Worm (Caenorhabditis elegans) whole organism, early embryonic: ENCODE data around the gene col-91.

Experiments
- B0310.2 ChIP-seq: sonication (generic microtip); optimal IDR thresholded peaks from 2 replicates; lab custom pipeline; 2016; ENCODE audit warnings: mild to moderate bottlenecking, missing genetic modification characterization, missing compliant biosample characterization
- F13C5.2 ChIP-seq: sonication (generic microtip); optimal IDR thresholded peaks from 2 replicates; lab custom pipeline; 2017; ENCODE audit warnings: mild to moderate bottlenecking, missing genetic modification characterization, inconsistent platforms, missing compliant biosample characterization
- aly-1 ChIP-seq: sonication (generic microtip); optimal IDR thresholded peaks from 2 replicates; lab custom pipeline; 2016; ENCODE audit warnings: missing genetic modification characterization, missing compliant biosample characterization
- ama-1 ChIP-seq: fragments of 150-350 bp; optimal IDR thresholded peaks from 2 replicates; lab custom pipeline; 2014
- ceh-13 ChIP-seq: fragments of 200-800 bp; sonication (Bioruptor generic); optimal IDR thresholded peaks from 2 replicates; lab custom pipeline; 2018; ENCODE audit warnings: mild to moderate bottlenecking, missing genetic modification characterization, missing compliant biosample characterization
- ceh-36 ChIP-seq: sonication (generic microtip); optimal IDR thresholded peaks from 2 replicates; lab custom pipeline; 2016; ENCODE audit warnings: missing genetic modification characterization, inconsistent platforms, missing compliant biosample characterization
- ets-7 ChIP-seq: sonication (generic microtip); optimal IDR thresholded peaks from 2 replicates; lab custom pipeline; 2016; ENCODE audit warnings: missing genotype, missing genetic modification characterization, missing compliant biosample characterization
- flt-1 ChIP-seq: fragments of 200-800 bp; sonication (Bioruptor generic); IDR thresholded peaks from 2 replicates; pipeline ENCODE4 v1.3.6; 2022; ENCODE audit warnings: missing genetic modification characterization, missing compliant biosample characterization
- hmbx-1 ChIP-seq: sonication (generic microtip); optimal IDR thresholded peaks from 2 replicates; lab custom pipeline; 2016; ENCODE audit warnings: mild to moderate bottlenecking, missing genetic modification characterization, missing compliant biosample characterization
- hmg-4 ChIP-seq: fragments of 200-800 bp; sonication (Bioruptor generic); optimal IDR thresholded peaks from 2 replicates; lab custom pipeline; 2018; ENCODE audit warnings: mild to moderate bottlenecking, missing genetic modification characterization, missing compliant biosample characterization
- hnd-1 ChIP-seq: sonication (generic microtip); optimal IDR thresholded peaks from 2 replicates; lab custom pipeline; 2016; ENCODE audit warnings: missing genetic modification characterization, missing compliant biosample characterization
- pes-1 ChIP-seq: fragments of 200-800 bp; sonication (Bioruptor generic); IDR thresholded peaks from 2 replicates; pipeline ENCODE4 v1.3.6; 2022; ENCODE audit warnings: missing genetic modification reagents, missing genetic modification characterization, missing compliant biosample characterization
- scrt-1 ChIP-seq: fragments of 200-800 bp; sonication (Bioruptor generic); IDR thresholded peaks from 2 replicates; pipeline ENCODE4 v1.3.6; 2022; ENCODE audit warnings: missing genetic modification characterization, missing compliant biosample characterization
- sea-1 ChIP-seq: fragments of 200-800 bp; sonication (Bioruptor generic); conservative IDR thresholded peaks from 2 replicates; pipeline ENCODE4 v1.3.6; 2022; ENCODE audit warnings: missing genetic modification characterization, missing compliant biosample characterization
- tbx-11 ChIP-seq: fragments of 200-800 bp; sonication (Bioruptor generic); IDR thresholded peaks from 2 replicates; pipeline ENCODE4 v1.3.6; 2022; ENCODE audit warnings: missing genetic modification characterization, missing compliant biosample characterization
- tbx-37 ChIP-seq: fragments of 200-800 bp; sonication (Bioruptor generic); conservative IDR thresholded peaks from 2 replicates; pipeline ENCODE4 v1.3.6; 2022; ENCODE audit warnings: missing genetic modification reagents, missing genetic modification characterization, missing compliant biosample characterization
- tra-4 ChIP-seq: sonication (generic microtip); optimal IDR thresholded peaks from 2 replicates; lab custom pipeline; 2017; ENCODE audit warnings: missing genetic modification characterization, missing compliant biosample characterization

Gene col-91

DNA sequence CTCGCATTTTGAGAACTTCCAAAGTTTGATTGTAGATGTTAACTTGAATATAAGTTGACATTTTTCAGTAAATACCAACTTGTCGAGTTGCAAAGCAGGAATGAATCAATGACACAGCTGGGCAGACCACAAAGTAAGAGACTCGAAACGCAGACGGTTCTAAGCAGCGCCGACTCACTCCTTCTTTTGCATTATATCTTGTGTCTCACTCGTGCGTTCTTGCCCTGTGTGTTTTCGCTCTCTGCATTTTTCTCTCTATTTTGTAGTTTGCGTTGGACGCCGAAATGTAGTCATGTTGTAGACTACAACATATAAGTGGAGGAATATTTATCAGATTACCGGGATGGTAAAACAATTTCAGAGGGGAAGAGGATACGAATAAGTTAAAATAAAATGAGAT is 20.7 kb downstream of the col-91 start, which contains the start of gene C02F5.12:
Gene C02F5.12, minus strand, starts transcription at position 221 of the 400 bp plus-strand sequence.
- TF ChIP-seq hmbx-1 (tag; lab: Kevin White, UChicago) (no peak), hmg-4 (GFP tag; lab: Kevin White, UChicago) (no peak), F13C5.2 (no peak), tbx-37 (GFP tag; lab: Robert Waterston, UW) (no peak)

DNA sequence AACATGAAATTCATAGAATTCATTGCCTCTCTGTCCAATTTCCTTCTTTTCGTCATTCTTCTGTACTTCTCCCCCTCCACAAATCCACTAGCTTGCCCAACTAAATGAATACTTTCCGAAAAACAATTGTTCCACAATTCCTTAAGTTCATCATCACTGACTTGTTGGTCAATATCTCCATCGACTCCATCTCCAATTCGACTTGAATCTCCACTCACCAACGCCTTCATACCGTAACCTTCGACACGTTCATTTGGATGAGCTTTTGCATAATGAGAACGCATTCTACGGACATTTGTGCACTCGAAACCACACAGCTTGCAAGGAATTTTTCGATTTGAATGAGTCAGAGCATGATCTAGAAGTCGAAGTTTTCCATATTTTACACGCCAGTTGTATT is 22.5 kb downstream of the col-91 start:
- TF ChIP-seq pes-1 (GFP tag; lab: Robert Waterston, UW) = no peak
- no peak for TF ChIP-seq ceh-13 (GFP tag; lab: Kevin White, UChicago)
- TF ChIP-seq sea-1 (GFP tag; lab: Robert Waterston, UW) = no peak

ce11 chrIII:8240247-8240646 is 23.2 kb downstream of the col-91 start:
- TF ChIP-seq hnd-1 (tag; lab: Kevin White, UChicago) (no peak), tbx-11 (no peak), B0310.2 (tag; lab: Kevin White, UChicago) (no peak), ceh-13 (GFP tag; lab: Kevin White, UChicago) (no peak), flt-1 (no peak), ets-7 (no peak), scrt-1 (GFP tag; lab: Robert Waterston, UW) (no peak), F13C5.2 (no peak), tra-4 (tag; lab: Kevin White, UChicago) (no peak), hmg-4 (GFP tag; lab: Kevin White, UChicago) (no peak), ama-1 (no peak), hmbx-1 (tag; lab: Kevin White, UChicago) (no peak), aly-1 (tag; lab: Kevin White, UChicago) (no peak), pes-1 (GFP tag; lab: Robert Waterston, UW) (no peak)

- no peak for TF ChIP-seq tbx-37 (GFP tag; lab: Robert Waterston, UW)
- TF ChIP-seq hnd-1 (tag; lab: Kevin White, UChicago) = no peak
- no peak for TF ChIP-seq tbx-11
- no peak for TF ChIP-seq ceh-13 (GFP tag; lab: Kevin White, UChicago)
- TF ChIP-seq ets-7 = no peak
- TF ChIP-seq sea-1 (GFP tag; lab: Robert Waterston, UW) = no peak
- no peak for TF ChIP-seq hmbx-1 (tag; lab: Kevin White, UChicago)
Measured at ce11 chrIII:8239325-8239724, 24.1 kb downstream of the col-91 start, which contains the start of gene tsp-1. Gene tsp-1, minus strand, starts transcription at chrIII:8239423.

- TF ChIP-seq tbx-37 (GFP tag; lab: Robert Waterston, UW) = no peak
Measured at ce11 chrIII:8237827-8238226, 25.6 kb downstream of the col-91 start, which contains the start of gene tsp-2. Gene tsp-2, minus strand, starts transcription at chrIII:8237935.

DNA sequence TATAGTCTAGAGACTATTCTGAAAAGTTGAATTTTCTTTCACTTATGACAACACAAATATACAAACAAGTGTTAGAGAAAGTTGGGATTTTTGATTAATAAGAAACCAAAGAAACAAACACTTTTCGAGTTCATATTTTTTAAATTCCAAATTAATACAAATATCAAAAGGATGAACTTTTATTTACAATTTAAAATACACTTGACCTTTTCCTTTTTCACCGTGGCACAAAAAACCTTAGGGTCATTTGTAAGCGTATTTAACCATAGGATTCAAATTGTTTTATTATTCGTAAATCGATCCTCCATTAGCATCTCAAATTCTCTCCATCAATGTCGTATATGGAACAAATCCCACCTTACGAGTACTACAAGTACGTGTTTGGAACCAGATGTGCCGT is 27.6 kb downstream of the col-91 start, which contains the start of gene C02F5.5:
Gene C02F5.5, plus strand, starts transcription at position 301 of the 400 bp plus-strand sequence.
- TF ChIP-seq aly-1 (tag; lab: Kevin White, UChicago) (no peak), tbx-37 (GFP tag; lab: Robert Waterston, UW) (no peak), F13C5.2 (no peak), ets-7 (no peak), tbx-11 (no peak), hnd-1 (tag; lab: Kevin White, UChicago) (no peak), ceh-36 (tag; lab: Kevin White, UChicago) (no peak), ceh-13 (GFP tag; lab: Kevin White, UChicago) (no peak), scrt-1 (GFP tag; lab: Robert Waterston, UW) (no peak), tra-4 (tag; lab: Kevin White, UChicago) (no peak), sea-1 (GFP tag; lab: Robert Waterston, UW) (no peak), pes-1 (GFP tag; lab: Robert Waterston, UW) (no peak), ama-1 (no peak), hmg-4 (GFP tag; lab: Kevin White, UChicago) (no peak), hmbx-1 (tag; lab: Kevin White, UChicago) (no peak), flt-1 (no peak), B0310.2 (tag; lab: Kevin White, UChicago) (no peak)

ce11 chrIII:8235358-8235757 is 28.1 kb downstream of the col-91 start, which contains the start of gene C02F5.14:
Gene C02F5.14, minus strand, starts transcription at chrIII:8235514.
- TF ChIP-seq B0310.2 (tag; lab: Kevin White, UChicago) (no peak), scrt-1 (GFP tag; lab: Robert Waterston, UW) (no peak), ets-7 (no peak), tbx-37 (GFP tag; lab: Robert Waterston, UW) (no peak), ceh-13 (GFP tag; lab: Kevin White, UChicago) (no peak), F13C5.2 (no peak), hmg-4 (GFP tag; lab: Kevin White, UChicago) (no peak), ceh-36 (tag; lab: Kevin White, UChicago) (no peak)

DNA sequence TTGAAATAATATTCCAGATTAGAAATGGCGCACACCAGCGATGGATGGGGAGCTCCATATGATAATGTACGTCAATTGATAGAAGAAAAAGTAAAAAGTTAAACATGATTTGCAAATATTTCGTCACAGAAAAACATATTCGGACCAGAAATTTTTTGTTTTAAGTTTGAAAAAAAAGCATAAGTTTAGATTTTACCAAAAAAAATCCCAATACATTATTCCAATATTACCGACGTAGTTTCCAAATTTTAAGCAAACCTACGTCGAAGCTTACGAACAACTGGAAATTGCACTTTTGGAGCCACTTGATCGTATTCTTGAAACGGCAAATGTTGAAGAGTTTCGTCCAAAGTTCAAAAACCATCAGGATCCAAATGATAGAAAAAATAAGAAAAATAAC is 30.8 kb downstream of the col-91 start, which contains the start of gene henn-1:
Gene henn-1, plus strand, starts transcription at position 18 of the 400 bp plus-strand sequence.
- TF ChIP-seq hmg-4 (GFP tag; lab: Kevin White, UChicago) = no peak
- TF ChIP-seq tra-4 (tag; lab: Kevin White, UChicago) = no peak
- TF ChIP-seq pes-1 (GFP tag; lab: Robert Waterston, UW) = no peak
- TF ChIP-seq ceh-13 (GFP tag; lab: Kevin White, UChicago) = no peak
- no peak for TF ChIP-seq hmbx-1 (tag; lab: Kevin White, UChicago)
- TF ChIP-seq tbx-37 (GFP tag; lab: Robert Waterston, UW) = no peak
- TF ChIP-seq tbx-11 = no peak
- TF ChIP-seq ets-7 = no peak
- TF ChIP-seq flt-1 = no peak
- TF ChIP-seq F13C5.2 = no peak
- TF ChIP-seq aly-1 (tag; lab: Kevin White, UChicago) = no peak
- no peak for TF ChIP-seq hnd-1 (tag; lab: Kevin White, UChicago)
- TF ChIP-seq sea-1 (GFP tag; lab: Robert Waterston, UW) = no peak
- no peak for TF ChIP-seq ama-1
- TF ChIP-seq scrt-1 (GFP tag; lab: Robert Waterston, UW) = no peak
- no peak for TF ChIP-seq ceh-36 (tag; lab: Kevin White, UChicago)
